Fruit fly (Drosophila melanogaster): ENCODE results near the gene mgl.

The mgl gene

DNA sequence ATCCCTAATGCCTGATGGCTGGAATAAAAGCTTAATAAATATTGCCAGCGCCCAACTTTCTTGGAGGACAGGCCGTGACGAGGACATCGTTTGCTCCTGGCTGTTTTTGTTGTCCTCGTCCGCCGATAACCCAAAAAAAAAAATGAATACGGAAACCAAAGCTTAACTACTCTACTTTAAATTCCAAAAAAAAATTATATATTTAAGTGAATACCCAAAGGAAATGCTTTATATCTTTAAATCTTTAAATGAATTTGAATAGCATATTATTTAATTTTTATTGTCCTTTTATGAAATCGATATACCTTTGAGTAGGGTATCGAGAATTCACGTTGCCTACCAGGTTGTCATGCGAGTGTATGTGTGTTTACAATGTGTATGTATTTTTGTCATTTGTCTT lies 20.2 kb upstream of the mgl start (continued):
- no peak for TF ChIP-seq CG31224 (GFP tag; IDR thresholded peaks at IDR 0.05)
- TF ChIP-seq CG11504 (tag; optimal IDR thresholded peaks at IDR 0.05) = peak; percentile 62
- TF ChIP-seq pum (GFP tag; optimal IDR thresholded peaks at IDR 0.05) = no peak
- TF ChIP-seq Dek (tag; optimal IDR thresholded peaks at IDR 0.05) = peak; percentile 26
- TF ChIP-seq Fer3 (tag; optimal IDR thresholded peaks at IDR 0.05) = peak; percentile 29
- peak; percentile 32 for TF ChIP-seq CoRest (tag; optimal IDR thresholded peaks at IDR 0.05)
- no peak for TF ChIP-seq C15 (GFP tag; IDR thresholded peaks at IDR 0.05)
- TF ChIP-seq peb (GFP tag; IDR thresholded peaks at IDR 0.05) = no peak
- no peak for TF ChIP-seq unc-4 (GFP tag; IDR thresholded peaks at IDR 0.05; ENCODE audit: partially characterized antibody)
- no peak for TF ChIP-seq lmd (GFP tag; IDR thresholded peaks at IDR 0.05)
- no peak for TF ChIP-seq CG2129 (GFP tag; IDR thresholded peaks at IDR 0.05; ENCODE audit: partially characterized antibody)
- 0 out of 2 replicates have a peak, but pooled peaks have one; percentile 24 for TF ChIP-seq CG32532 (GFP tag; IDR thresholded peaks at IDR 0.05)
- TF ChIP-seq Nf-YA (GFP tag; IDR thresholded peaks at IDR 0.05) = no peak
- no peak for TF ChIP-seq CG11695 (GFP tag; IDR thresholded peaks at IDR 0.05)
- peak; percentile 11 for TF ChIP-seq CG12391 (tag; optimal IDR thresholded peaks at IDR 0.05)
- TF ChIP-seq Mad (GFP tag; optimal IDR thresholded peaks at IDR 0.05) = no peak
- TF ChIP-seq hkb (optimal IDR thresholded peaks at IDR 0.05) = no peak
- TF ChIP-seq hkb (GFP tag; IDR thresholded peaks at IDR 0.05) = 0 out of 2 replicates have a peak, but pooled peaks have one; percentile 19
- TF ChIP-seq CG8478 (optimal IDR thresholded peaks at IDR 0.05) = no peak
- no peak for TF ChIP-seq seq (GFP tag; IDR thresholded peaks at IDR 0.05)
- peak; percentile 25 for TF ChIP-seq CG8924 (tag; optimal IDR thresholded peaks at IDR 0.05)
- TF ChIP-seq nom (GFP tag; optimal IDR thresholded peaks at IDR 0.05) = no peak
- TF ChIP-seq row (GFP tag; IDR thresholded peaks at IDR 0.05) = peak; percentile 63
- no peak for TF ChIP-seq H15 (GFP tag; IDR thresholded peaks at IDR 0.05)
- peak; percentile 10 for TF ChIP-seq CG10147 (GFP tag; optimal IDR thresholded peaks at IDR 0.05)
- TF ChIP-seq CG3407 (GFP tag; optimal IDR thresholded peaks at IDR 0.05) = no peak
- no peak for TF ChIP-seq CG11560 (tag; IDR thresholded peaks at IDR 0.05)
- no peak for TF ChIP-seq onecut (GFP tag; IDR thresholded peaks at IDR 0.05)
- no peak for TF ChIP-seq Hr3 (GFP tag; optimal IDR thresholded peaks at IDR 0.05)
- no peak for TF ChIP-seq bigmax (GFP tag; optimal IDR thresholded peaks at IDR 0.05)
- TF ChIP-seq lab (GFP tag; optimal IDR thresholded peaks at IDR 0.05) = peak; percentile 65
- peak; percentile 8 for TF ChIP-seq Nf-YC (tag; optimal IDR thresholded peaks at IDR 0.05)
- TF ChIP-seq maf-S (GFP tag; optimal IDR thresholded peaks at IDR 0.05) = no peak
- no peak for TF ChIP-seq CG14667 (GFP tag; IDR thresholded peaks at IDR 0.05)
- no peak for TF ChIP-seq CG18476 (GFP tag; optimal IDR thresholded peaks at IDR 0.05)
- peak; percentile 67 for TF ChIP-seq CG2678 (tag; optimal IDR thresholded peaks at IDR 0.05)
- TF ChIP-seq scrt (GFP tag; optimal IDR thresholded peaks at IDR 0.05) = peak; percentile 19
- TF ChIP-seq zfh1 (GFP tag; IDR thresholded peaks at IDR 0.05) = no peak
- peak; percentile 4 for TF ChIP-seq abd-A (tag; optimal IDR thresholded peaks at IDR 0.05)
- TF ChIP-seq PHDP (tag; optimal IDR thresholded peaks at IDR 0.05) = peak; percentile 41
- no peak for TF ChIP-seq CG11723 (GFP tag; optimal IDR thresholded peaks at IDR 0.05)
- no peak for TF ChIP-seq Eip74EF (GFP tag; optimal IDR thresholded peaks at IDR 0.05)
- TF ChIP-seq Dfd (GFP tag; optimal IDR thresholded peaks at IDR 0.05) = no peak
- TF ChIP-seq CG2120 (GFP tag; optimal IDR thresholded peaks at IDR 0.05) = peak; percentile 44
- peak; percentile 58 for TF ChIP-seq dmrt99B (tag; optimal IDR thresholded peaks at IDR 0.05)
- no peak for TF ChIP-seq ssp (GFP tag; IDR thresholded peaks at IDR 0.05)
- TF ChIP-seq Ptx1 (GFP tag; IDR thresholded peaks at IDR 0.05) = peak; percentile 26; the same call in 1 of the 2 replicates
- TF ChIP-seq p53 (GFP tag; optimal IDR thresholded peaks at IDR 0.05) = no peak
- TF ChIP-seq tgo (GFP tag; IDR thresholded peaks at IDR 0.05) = no peak; the same call in 2 of the 3 replicates
- TF ChIP-seq Hr78 (GFP tag; optimal IDR thresholded peaks at IDR 0.05) = no peak
- no peak for TF ChIP-seq CG10321 (GFP tag; IDR thresholded peaks at IDR 0.05)
- TF ChIP-seq Hey (tag; optimal IDR thresholded peaks at IDR 0.05) = no peak

All from whole organism, embryonic.